Worm (Caenorhabditis elegans): ENCODE results near the gene idpc-1.

DNA sequence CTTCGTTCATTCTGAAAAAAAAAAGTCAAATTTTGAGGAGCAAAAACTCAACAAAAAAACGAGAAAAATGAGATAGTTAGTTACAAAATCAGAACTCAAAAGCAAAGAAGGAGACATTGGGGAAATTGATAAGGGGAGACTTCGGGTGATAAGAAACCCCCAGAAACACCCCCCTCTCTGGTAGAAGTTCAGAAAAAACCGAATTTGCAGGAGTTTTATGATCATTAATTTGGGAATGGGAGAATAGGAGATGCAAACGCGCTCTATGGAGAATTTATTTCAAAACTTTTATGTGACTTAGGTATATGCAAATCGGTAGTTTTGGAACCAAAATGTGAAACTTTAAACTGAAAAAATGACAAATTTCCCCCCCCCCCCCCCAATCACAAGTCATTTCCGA is 15.6 kb downstream of the idpc-1 start, which contains the start of gene sbp-1:
- no peak for TF ChIP-seq elt-1 (tag; optimal IDR thresholded peaks at IDR 0.05; ENCODE audit: borderline replicate concordance, insufficient read depth)
- TF ChIP-seq snpc-4 (tag; optimal IDR thresholded peaks at IDR 0.05) = no peak
- no peak for TF ChIP-seq mep-1 (tag; optimal IDR thresholded peaks at IDR 0.05)
- no peak for TF ChIP-seq ztf-11 (tag; optimal IDR thresholded peaks at IDR 0.05)
- no peak for TF ChIP-seq zip-8 (tag; optimal IDR thresholded peaks at IDR 0.05)
- no peak for TF ChIP-seq nhr-12 (tag; optimal IDR thresholded peaks at IDR 0.05)
- TF ChIP-seq unc-62 (GFP tag; optimal IDR thresholded peaks at IDR 0.05) = no peak
- TF ChIP-seq drap-1 (GFP tag; optimal IDR thresholded peaks at IDR 0.05) = no peak
- TF ChIP-seq hlh-1 (tag; optimal IDR thresholded peaks at IDR 0.05) = no peak
- TF ChIP-seq elt-3 (tag; optimal IDR thresholded peaks at IDR 0.05) = no peak
- no peak for TF ChIP-seq pha-4 (tag; optimal IDR thresholded peaks at IDR 0.05)
- TF ChIP-seq nhr-28 (tag; optimal IDR thresholded peaks at IDR 0.05) = no peak
- no peak for TF ChIP-seq bed-3 (GFP tag; optimal IDR thresholded peaks at IDR 0.05)
- TF ChIP-seq nhr-76 (tag; optimal IDR thresholded peaks at IDR 0.05) = no peak
